Worm (Caenorhabditis elegans): ENCODE results near the gene F59A6.11.

DNA sequence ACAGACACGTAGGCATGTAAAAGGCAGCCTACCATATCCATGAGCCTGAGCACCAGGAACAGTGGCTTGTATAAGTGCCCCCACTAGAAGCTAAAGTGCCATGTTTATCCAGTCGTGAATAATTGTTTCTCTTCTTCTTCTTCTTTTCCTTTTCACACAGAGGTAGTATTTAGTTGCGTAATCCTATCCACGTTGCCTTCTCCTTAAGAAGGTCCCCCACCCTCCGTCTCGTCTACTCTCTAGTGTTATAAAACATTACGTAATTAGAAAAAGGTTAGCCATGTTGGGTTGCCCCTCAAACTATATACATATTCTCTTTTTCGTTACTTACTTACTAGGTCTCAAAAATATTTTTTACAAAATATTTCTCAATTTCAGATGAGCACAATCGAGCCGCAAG is 11.9 kb downstream of the F59A6.11 start:
- TF ChIP-seq him-1 (tag; optimal IDR thresholded peaks at IDR 0.05) (no peak), W03F9.2 (tag; optimal IDR thresholded peaks at IDR 0.05) (no peak), dao-5 (tag; optimal IDR thresholded peaks at IDR 0.05) (no peak)

All from whole organism, L4/young adult.